Fruit fly (Drosophila melanogaster): ENCODE results near the gene cDIP.

cDIP gene

dm6 chr3R:21176663-21177145 lies 15.8 kb upstream of the cDIP start (continued):
- TF ChIP-seq CG13296 (GFP tag; optimal IDR thresholded peaks at IDR 0.05): no peak
- no peak for TF ChIP-seq her (GFP tag; optimal IDR thresholded peaks at IDR 0.05)
- no peak for TF ChIP-seq bsh (GFP tag; optimal IDR thresholded peaks at IDR 0.05)
- TF ChIP-seq TFAM (GFP tag; optimal IDR thresholded peaks at IDR 0.05): no peak
- TF ChIP-seq Rfx (GFP tag; IDR thresholded peaks at IDR 0.05): peak; percentile 60
- peak; percentile 12 for TF ChIP-seq CG15269 (tag; optimal IDR thresholded peaks at IDR 0.05)
- TF ChIP-seq HLH4C (GFP tag; IDR thresholded peaks at IDR 0.05; ENCODE audit: partially characterized antibody): peak; percentile 50; the same call in 1 of the 3 replicates
- no peak for TF ChIP-seq CG9797 (GFP tag; optimal IDR thresholded peaks at IDR 0.05)
- TF ChIP-seq CG13624 (GFP tag; optimal IDR thresholded peaks at IDR 0.05): no peak
- TF ChIP-seq CG8478 (optimal IDR thresholded peaks at IDR 0.05): no peak
- no peak for TF ChIP-seq pan (optimal IDR thresholded peaks at IDR 0.05)
- TF ChIP-seq pan (GFP tag; optimal IDR thresholded peaks at IDR 0.05 in 1 of 2, IDR thresholded peaks at IDR 0.05 in 1 of 2): peak in 1 of 2 experiments; percentile 32
- no peak for TF ChIP-seq Bteb2 (GFP tag; optimal IDR thresholded peaks at IDR 0.05)
- no peak for TF ChIP-seq chif (GFP tag; optimal IDR thresholded peaks at IDR 0.05)
- no peak for TF ChIP-seq CG43689 (GFP tag; IDR thresholded peaks at IDR 0.05)
- TF ChIP-seq zfh1 (GFP tag; IDR thresholded peaks at IDR 0.05): no peak
- TF ChIP-seq CG14014 (GFP tag; IDR thresholded peaks at IDR 0.05): peak; percentile 22; the same call in 1 of the 2 replicates
- peak; percentile 5 for TF ChIP-seq nau (GFP tag; optimal IDR thresholded peaks at IDR 0.05)
- TF ChIP-seq ash1 (GFP tag; optimal IDR thresholded peaks at IDR 0.05): no peak
- TF ChIP-seq Dbx (GFP tag; IDR thresholded peaks at IDR 0.05): peak; percentile 46; the same call in 1 of the 3 replicates
- TF ChIP-seq Sry-δ (GFP tag; optimal IDR thresholded peaks at IDR 0.05): no peak
- no peak for TF ChIP-seq B-H2 (GFP tag; optimal IDR thresholded peaks at IDR 0.05)
- peak; percentile 62 for TF ChIP-seq CG14441 (GFP tag; IDR thresholded peaks at IDR 0.05)
- peak; percentile 89 for TF ChIP-seq CG13894 (tag; optimal IDR thresholded peaks at IDR 0.05)
- TF ChIP-seq kah (GFP tag; optimal IDR thresholded peaks at IDR 0.05): no peak
- no peak for TF ChIP-seq Neu2 (GFP tag; optimal IDR thresholded peaks at IDR 0.05; ENCODE audit: borderline replicate concordance)
- peak; percentile 34 for TF ChIP-seq CG17568 (GFP tag; optimal IDR thresholded peaks at IDR 0.05)
- no peak for TF ChIP-seq stwl (tag; optimal IDR thresholded peaks at IDR 0.05)
- no peak for TF ChIP-seq Kr (GFP tag; optimal IDR thresholded peaks at IDR 0.05)
- no peak for TF ChIP-seq ken (GFP tag; IDR thresholded peaks at IDR 0.05)
- peak; percentile 26 for TF ChIP-seq CG2120 (GFP tag; optimal IDR thresholded peaks at IDR 0.05)
- TF ChIP-seq Fer1 (GFP tag; optimal IDR thresholded peaks at IDR 0.05): peak; percentile 36
- TF ChIP-seq onecut (GFP tag; IDR thresholded peaks at IDR 0.05): peak; percentile 33; the same call in 1 of the 2 replicates
- no peak for TF ChIP-seq Opbp (GFP tag; IDR thresholded peaks at IDR 0.05; ENCODE audit: partially characterized antibody)
- no peak for TF ChIP-seq tap (tag; optimal IDR thresholded peaks at IDR 0.05)
- TF ChIP-seq HmgZ (tag; optimal IDR thresholded peaks at IDR 0.05): no peak
- no peak for TF ChIP-seq CG6791 (GFP tag; IDR thresholded peaks at IDR 0.05; ENCODE audit: partially characterized antibody)
- peak; percentile 31 for TF ChIP-seq CG15011 (GFP tag; optimal IDR thresholded peaks at IDR 0.05)
- TF ChIP-seq hbn (GFP tag; IDR thresholded peaks at IDR 0.05; ENCODE audit: partially characterized antibody): no peak
- TF ChIP-seq CG8944 (GFP tag; optimal IDR thresholded peaks at IDR 0.05): no peak
- peak; percentile 10 for TF ChIP-seq CG1647 (GFP tag; optimal IDR thresholded peaks at IDR 0.05)
- TF ChIP-seq CG34224 (GFP tag; IDR thresholded peaks at IDR 0.05; ENCODE audit: partially characterized antibody): no peak
- TF ChIP-seq unpg (GFP tag; optimal IDR thresholded peaks at IDR 0.05): no peak
- 0 out of 2 replicates have a peak, but pooled peaks have one; percentile 38 for TF ChIP-seq rib (GFP tag; IDR thresholded peaks at IDR 0.05)
- TF ChIP-seq CG5180 (GFP tag; optimal IDR thresholded peaks at IDR 0.05): peak; percentile 13
- TF ChIP-seq toy (GFP tag; IDR thresholded peaks at IDR 0.05): peak; percentile 46; the same call in 1 of the 2 replicates
- peak in 1 of 2 experiments; percentile 20 for TF ChIP-seq Pdp1 (GFP tag; optimal IDR thresholded peaks at IDR 0.05)
- TF ChIP-seq HLH3B (GFP tag; IDR thresholded peaks at IDR 0.05): peak; percentile 55; the same call in 1 of the 2 replicates
- peak; percentile 50; the same call in 1 of the 2 replicates for TF ChIP-seq CG31441 (GFP tag; IDR thresholded peaks at IDR 0.05)
- TF ChIP-seq schlank (tag; optimal IDR thresholded peaks at IDR 0.05): peak; percentile 23

Data from whole organism, embryonic.